Worm (Caenorhabditis elegans) whole organism, L2 larva: Measurements from ENCODE around the gene F13D12.10.
A peak's percentile ranks its signal among the peaks of the same experiment; 100 is the strongest.

ENCODE experiments used
- C34F6.9 ChIP-seq: fragments of 150-350 bp; optimal IDR thresholded peaks from 2 replicates; lab custom pipeline; 2014; ENCODE audit warnings: missing biosample characterization, missing genetic modification characterization
- F13H6.1 ChIP-seq: sonication (generic microtip); optimal IDR thresholded peaks from 2 replicates; lab custom pipeline; 2016; ENCODE audit warnings: missing genetic modification characterization, missing compliant biosample characterization
- Y55F3AM.14 ChIP-seq: fragments of 200-800 bp; sonication (Bioruptor generic); optimal IDR thresholded peaks from 2 replicates; lab custom pipeline; 2018; ENCODE audit warnings: mild to moderate bottlenecking, missing genetic modification characterization, missing compliant biosample characterization
- ZK546.5 ChIP-seq: sonication (generic microtip); optimal IDR thresholded peaks from 2 replicates; lab custom pipeline; 2017; ENCODE audit warnings: missing biosample characterization, missing genetic modification characterization
- alr-1 ChIP-seq: fragments of 150-350 bp; optimal IDR thresholded peaks from 2 replicates; lab custom pipeline; 2014; ENCODE audit warnings: missing biosample characterization, missing genetic modification characterization
- aly-2 ChIP-seq: fragments of 150-350 bp; optimal IDR thresholded peaks from 2 replicates; lab custom pipeline; 2014; ENCODE audit warnings: missing biosample characterization, missing genetic modification characterization
- ama-1 ChIP-seq: fragments of 150-350 bp; optimal IDR thresholded peaks from 2 replicates; lab custom pipeline; 2018; ENCODE audit warnings: inconsistent platforms
- blmp-1 ChIP-seq: sonication (generic microtip); optimal IDR thresholded peaks from 2 replicates; lab custom pipeline; 2017; ENCODE audit warnings: missing genetic modification characterization, mild to moderate bottlenecking, missing compliant biosample characterization, antibody characterized with exemption, moderate library complexity; ENCODE audit not compliant: insufficient read depth
- ceh-16 ChIP-seq: fragments of 150-350 bp; optimal IDR thresholded peaks from 2 replicates; lab custom pipeline; 2014; ENCODE audit warnings: missing biosample characterization, missing genetic modification characterization
- ceh-82 ChIP-seq: fragments of 150-350 bp; optimal IDR thresholded peaks from 2 replicates; lab custom pipeline; 2014; ENCODE audit warnings: missing biosample characterization, missing genetic modification characterization
- crh-2 ChIP-seq: sonication (generic microtip); optimal IDR thresholded peaks from 2 replicates; lab custom pipeline; 2017; ENCODE audit warnings: missing biosample characterization, missing genetic modification characterization
- dmd-4 ChIP-seq: sonication (generic microtip); optimal IDR thresholded peaks from 2 replicates; lab custom pipeline; 2017; ENCODE audit warnings: missing biosample characterization, missing genetic modification characterization
- egl-27 ChIP-seq: sonication (generic microtip); optimal IDR thresholded peaks from 3 replicates; lab custom pipeline; 2017; ENCODE audit warnings: missing biosample characterization, missing genetic modification reagents, missing genetic modification characterization
- elt-1 ChIP-seq: fragments of 150-350 bp; optimal IDR thresholded peaks from 2 replicates; lab custom pipeline; 2014; ENCODE audit warnings: missing biosample characterization, missing genetic modification characterization
- elt-3 ChIP-seq: sonication (generic microtip); optimal IDR thresholded peaks from 2 replicates; lab custom pipeline; 2017; ENCODE audit warnings: missing biosample characterization, missing genetic modification characterization
- fos-1 ChIP-seq: fragments of 150-350 bp; optimal IDR thresholded peaks from 2 replicates; lab custom pipeline; 2014; ENCODE audit warnings: missing biosample characterization, missing genetic modification characterization
- gmeb-1 ChIP-seq: fragments of 150-350 bp; optimal IDR thresholded peaks from 2 replicates; lab custom pipeline; 2014; ENCODE audit warnings: missing biosample characterization, missing genetic modification characterization
- lin-11 ChIP-seq: fragments of 150-350 bp; sonication (generic microtip); optimal IDR thresholded peaks from 2 replicates; lab custom pipeline; 2014; ENCODE audit warnings: missing biosample characterization, missing genetic modification characterization, inconsistent platforms, mixed read lengths
- lin-13 ChIP-seq: fragments of 150-350 bp; optimal IDR thresholded peaks from 2 replicates; lab custom pipeline; 2014; ENCODE audit warnings: missing biosample characterization, missing genetic modification reagents, missing genetic modification characterization
- lin-39 ChIP-seq: fragments of 150-350 bp; optimal IDR thresholded peaks from 2 replicates; lab custom pipeline; 2014; ENCODE audit warnings: missing biosample characterization, missing genetic modification reagents, missing genetic modification characterization
- lsy-2 ChIP-seq, 2 experiments: fragments of 150-350 bp in 1 of 2; sonication (generic microtip) in 1 of 2; optimal IDR thresholded peaks; 2 replicates each; lab custom pipeline; 2014 to 2017; ENCODE audit warnings: missing biosample characterization in 2 of 2, missing genetic modification characterization in 2 of 2
- mab-5 ChIP-seq: fragments of 150-350 bp; optimal IDR thresholded peaks from 2 replicates; lab custom pipeline; 2014; ENCODE audit warnings: missing biosample characterization, missing genetic modification characterization
- mbf-1 ChIP-seq: sonication (generic microtip); optimal IDR thresholded peaks from 2 replicates; lab custom pipeline; 2017; ENCODE audit warnings: missing biosample characterization, missing genetic modification characterization
- mdl-1 ChIP-seq, 2 experiments: fragments of 150-350 bp in 1 of 2; sonication (generic microtip) in 1 of 2; optimal IDR thresholded peaks; 2 replicates each; lab custom pipeline; 2017; ENCODE audit warnings: missing biosample characterization in 2 of 2, missing genetic modification characterization in 2 of 2
- nhr-10 ChIP-seq: sonication (generic microtip); optimal IDR thresholded peaks from 2 replicates; lab custom pipeline; 2017; ENCODE audit warnings: missing biosample characterization, missing genetic modification characterization
- nhr-129 ChIP-seq: fragments of 150-350 bp; optimal IDR thresholded peaks from 2 replicates; lab custom pipeline; 2014; ENCODE audit warnings: missing biosample characterization, missing genetic modification characterization
- nhr-21 ChIP-seq: fragments of 150-350 bp; optimal IDR thresholded peaks from 2 replicates; lab custom pipeline; 2014; ENCODE audit warnings: missing biosample characterization, missing genetic modification characterization
- nhr-23 ChIP-seq: fragments of 150-350 bp; optimal IDR thresholded peaks from 2 replicates; lab custom pipeline; 2014; ENCODE audit warnings: missing biosample characterization, missing genetic modification reagents, missing genetic modification characterization
- nhr-237 ChIP-seq: fragments of 150-350 bp; optimal IDR thresholded peaks from 2 replicates; lab custom pipeline; 2014; ENCODE audit warnings: missing biosample characterization, missing genetic modification characterization
- nhr-25 ChIP-seq: fragments of 150-350 bp; sonication (generic microtip); optimal IDR thresholded peaks from 3 replicates; lab custom pipeline; 2014; ENCODE audit warnings: missing biosample characterization, missing genetic modification characterization
- nhr-6 ChIP-seq: fragments of 150-350 bp; optimal IDR thresholded peaks from 2 replicates; lab custom pipeline; 2014; ENCODE audit warnings: missing biosample characterization, missing genetic modification characterization
- nhr-77 ChIP-seq: fragments of 150-350 bp; optimal IDR thresholded peaks from 2 replicates; lab custom pipeline; 2014; ENCODE audit warnings: missing biosample characterization, missing genetic modification characterization
- peb-1 ChIP-seq: fragments of 150-350 bp; optimal IDR thresholded peaks from 2 replicates; lab custom pipeline; 2014; ENCODE audit warnings: missing biosample characterization, missing genetic modification characterization
- sem-4 ChIP-seq: fragments of 150-350 bp; optimal IDR thresholded peaks from 2 replicates; lab custom pipeline; 2014; ENCODE audit warnings: missing biosample characterization, missing genetic modification reagents, missing genetic modification characterization
- sma-3 ChIP-seq: sonication (generic microtip); optimal IDR thresholded peaks from 2 replicates; lab custom pipeline; 2016; ENCODE audit warnings: missing genetic modification reagents, missing genetic modification characterization, missing compliant biosample characterization
- sma-9 ChIP-seq, 2 experiments: fragments of 150-350 bp in 1 of 2; sonication (generic microtip) in 1 of 2; optimal IDR thresholded peaks; 2 replicates each; lab custom pipeline; 2014 to 2016; ENCODE audit warnings: missing genetic modification characterization in 2 of 2, mild to moderate bottlenecking in 1 of 2, missing biosample characterization in 1 of 2, missing compliant biosample characterization in 1 of 2, missing genetic modification reagents in 1 of 2, moderate library complexity in 1 of 2
- snpc-4 ChIP-seq: fragments of 150-350 bp; optimal IDR thresholded peaks from 2 replicates; lab custom pipeline; 2014; ENCODE audit warnings: missing biosample characterization, missing genetic modification characterization
- unc-39 ChIP-seq: fragments of 150-350 bp; optimal IDR thresholded peaks from 2 replicates; lab custom pipeline; 2014; ENCODE audit warnings: missing biosample characterization, missing genetic modification characterization
- unc-55 ChIP-seq: fragments of 150-350 bp; sonication (generic microtip); optimal IDR thresholded peaks from 3 replicates; lab custom pipeline; 2014; ENCODE audit warnings: missing biosample characterization, missing genetic modification reagents, missing genetic modification characterization
- zag-1 ChIP-seq: fragments of 150-350 bp; optimal IDR thresholded peaks from 2 replicates; lab custom pipeline; 2014; ENCODE audit warnings: missing biosample characterization, missing genetic modification characterization
- ztf-1 ChIP-seq: fragments of 200-800 bp; sonication (Bioruptor generic); conservative IDR thresholded peaks from 2 replicates; pipeline ENCODE4 v1.3.6; 2022; ENCODE audit warnings: missing genetic modification characterization, missing compliant biosample characterization
- ztf-11 ChIP-seq: sonication (generic microtip); optimal IDR thresholded peaks from 2 replicates; lab custom pipeline; 2017; ENCODE audit warnings: missing biosample characterization, missing genetic modification characterization
- ztf-4 ChIP-seq: fragments of 150-350 bp; optimal IDR thresholded peaks from 2 replicates; lab custom pipeline; 2014; ENCODE audit warnings: missing biosample characterization, missing genetic modification characterization

F13D12.10 gene

ce11 chrII:11725615-11726014 is 12.0 kb downstream of the F13D12.10 start:
- TF ChIP-seq zag-1 (tag; lab: Kevin White, UChicago) = no peak
- no peak for TF ChIP-seq sma-9 (GFP tag; optimal IDR thresholded peaks at IDR 0.05; lab: Kevin White, UChicago)
- TF ChIP-seq sma-9 (tag; optimal IDR thresholded peaks at IDR 0.05; lab: Kevin White, UChicago) = no peak
- TF ChIP-seq nhr-129 = no peak
- TF ChIP-seq peb-1 (tag; lab: Kevin White, UChicago) = no peak
- no peak for TF ChIP-seq nhr-237 (tag; lab: Kevin White, UChicago)
- TF ChIP-seq F13H6.1 (tag; lab: Kevin White, UChicago) = no peak
- no peak for TF ChIP-seq mbf-1 (tag; lab: Kevin White, UChicago)
- no peak for TF ChIP-seq nhr-10 (tag; lab: Kevin White, UChicago)
- no peak for TF ChIP-seq aly-2
- TF ChIP-seq ZK546.5 = no peak
- TF ChIP-seq nhr-25 (tag; lab: Kevin White, UChicago) = no peak

ce11 chrII:11726470-11727106 is 13.0 kb downstream of the F13D12.10 start, which contains the start of gene F13D12.5:
F13D12.5 (plus strand) TSS chrII:11726814.
- TF ChIP-seq ztf-4 (tag; lab: Kevin White, UChicago) (peak; percentile 38), aly-2 (no peak), ztf-1 (no peak)

ce11 chrII:11727438-11727837 is 13.8 kb downstream of the F13D12.10 start:
- TF ChIP-seq C34F6.9 (tag; lab: Kevin White, UChicago) (no peak), fos-1 (tag; lab: Kevin White, UChicago) (no peak), Y55F3AM.14 (GFP tag; lab: Kevin White, UChicago) (no peak), nhr-6 (tag; lab: Kevin White, UChicago) (no peak), mab-5 (tag; lab: Kevin White, UChicago) (no peak), elt-3 (no peak), egl-27 (tag; lab: Kevin White, UChicago) (no peak)

ce11 chrII:11728545-11729105 is 15.0 kb downstream of the F13D12.10 start, which contains the start of gene alh-8:
alh-8 (plus strand) TSS chrII:11729055.
- TF ChIP-seq ztf-11 (tag; lab: Kevin White, UChicago) = no peak
- no peak for TF ChIP-seq aly-2
- peak; percentile 52 for TF ChIP-seq egl-27 (tag; lab: Kevin White, UChicago)
- TF ChIP-seq snpc-4 (tag; lab: Kevin White, UChicago) = no peak
- no peak for TF ChIP-seq nhr-23 (tag; lab: Kevin White, UChicago)
- TF ChIP-seq nhr-25 (tag; lab: Kevin White, UChicago) = peak; percentile 8
- no peak for TF ChIP-seq ZK546.5
- no peak for TF ChIP-seq mab-5 (tag; lab: Kevin White, UChicago)
- TF ChIP-seq sem-4 = no peak
- TF ChIP-seq unc-55 (GFP tag; lab: Kevin White, UChicago) = no peak
- no peak for TF ChIP-seq nhr-77 (tag; lab: Kevin White, UChicago)
- peak; percentile 73 for TF ChIP-seq F13H6.1 (tag; lab: Kevin White, UChicago)
- peak in 1 of 2 experiments; percentile 63 for TF ChIP-seq lsy-2 (tag; optimal IDR thresholded peaks at IDR 0.05; lab: Kevin White, UChicago)
- peak; percentile 20 for TF ChIP-seq Y55F3AM.14 (GFP tag; lab: Kevin White, UChicago)
- peak; percentile 59 for TF ChIP-seq C34F6.9 (tag; lab: Kevin White, UChicago)
- TF ChIP-seq fos-1 (tag; lab: Kevin White, UChicago) = peak; percentile 57
- TF ChIP-seq zag-1 (tag; lab: Kevin White, UChicago) = no peak
- TF ChIP-seq sma-3 (GFP tag; lab: Kevin White, UChicago) = peak; percentile 33
- TF ChIP-seq ztf-4 (tag; lab: Kevin White, UChicago) = peak; percentile 7
- peak; percentile 69 for TF ChIP-seq nhr-129
- TF ChIP-seq ama-1 (lab: Kevin White, UChicago) = no peak
- TF ChIP-seq nhr-21 (tag; lab: Kevin White, UChicago) = peak; percentile 16
- no peak for TF ChIP-seq dmd-4 (tag; lab: Kevin White, UChicago)
- no peak for TF ChIP-seq unc-39
- TF ChIP-seq nhr-237 (tag; lab: Kevin White, UChicago) = no peak
- TF ChIP-seq lin-39 = no peak
- TF ChIP-seq ceh-82 (tag; lab: Kevin White, UChicago) = no peak
- peak; percentile 91 for TF ChIP-seq mdl-1 (tag; optimal IDR thresholded peaks at IDR 0.05; lab: Kevin White, UChicago)
- TF ChIP-seq elt-3 = no peak
- TF ChIP-seq crh-2 = peak; percentile 66
- no peak for TF ChIP-seq elt-1
- TF ChIP-seq alr-1 (tag; lab: Kevin White, UChicago) = no peak
- peak; percentile 85 for TF ChIP-seq sma-9 (GFP tag; optimal IDR thresholded peaks at IDR 0.05; lab: Kevin White, UChicago)
- no peak for TF ChIP-seq sma-9 (tag; optimal IDR thresholded peaks at IDR 0.05; lab: Kevin White, UChicago)
- no peak for TF ChIP-seq peb-1 (tag; lab: Kevin White, UChicago)
- TF ChIP-seq ztf-1 = no peak
- peak; percentile 44 for TF ChIP-seq gmeb-1 (tag; lab: Kevin White, UChicago)
- TF ChIP-seq ceh-16 (tag; lab: Kevin White, UChicago) = no peak
- TF ChIP-seq blmp-1 = no peak
- TF ChIP-seq nhr-10 (tag; lab: Kevin White, UChicago) = no peak
- no peak for TF ChIP-seq nhr-6 (tag; lab: Kevin White, UChicago)
- no peak for TF ChIP-seq lin-13 (GFP tag; lab: Kevin White, UChicago)
- no peak for TF ChIP-seq lin-11
